Fruit fly (Drosophila melanogaster) whole organism, adult: ENCODE results near the gene slf.

Source experiments
- CG11617 ChIP-seq: fragments of 200-800 bp; sonication (Bioruptor generic); optimal IDR thresholded peaks from 2 replicates; lab custom pipeline; 2017; ENCODE audit warnings: mild to moderate bottlenecking, missing biosample characterization, missing genetic modification reagents, missing genetic modification characterization
- CG12768 ChIP-seq: fragments of 200-800 bp; sonication (Bioruptor generic); optimal IDR thresholded peaks from 2 replicates; lab custom pipeline; 2017; ENCODE audit warnings: missing biosample characterization, missing genetic modification characterization, mild to moderate bottlenecking, moderate library complexity, missing genetic modification reagents
- CG14711 ChIP-seq: fragments of 200-800 bp; sonication (Bioruptor generic); optimal IDR thresholded peaks from 2 replicates; lab custom pipeline; 2018; ENCODE audit warnings: missing biosample characterization, mild to moderate bottlenecking, missing genetic modification characterization, moderate library complexity
- CG1620 ChIP-seq: fragments of 200-800 bp; sonication (Bioruptor generic); optimal IDR thresholded peaks from 2 replicates; lab custom pipeline; 2016; ENCODE audit warnings: missing biosample characterization, missing genetic modification characterization
- CG33017 ChIP-seq: fragments of 200-800 bp; sonication (Bioruptor generic); optimal IDR thresholded peaks from 2 replicates; lab custom pipeline; 2018; ENCODE audit warnings: missing biosample characterization, mild to moderate bottlenecking, missing genetic modification characterization, moderate library complexity
- CG5204 ChIP-seq: fragments of 200-800 bp; sonication (Bioruptor generic); optimal IDR thresholded peaks from 2 replicates; lab custom pipeline; 2016; ENCODE audit warnings: missing biosample characterization, missing genetic modification characterization
- CG7045 ChIP-seq: fragments of 200-800 bp; sonication (Bioruptor generic); optimal IDR thresholded peaks from 2 replicates; lab custom pipeline; 2017; ENCODE audit warnings: missing biosample characterization, mild to moderate bottlenecking, missing genetic modification characterization
- CG7101 ChIP-seq: fragments of 200-800 bp; sonication (Bioruptor generic); optimal IDR thresholded peaks from 2 replicates; lab custom pipeline; 2018; ENCODE audit warnings: missing biosample characterization, mild to moderate bottlenecking, missing genetic modification characterization, moderate library complexity
- Clk ChIP-seq: fragments of 200-800 bp; sonication (Bioruptor generic); optimal IDR thresholded peaks from 2 replicates; lab custom pipeline; 2017; ENCODE audit warnings: missing biosample characterization, missing genetic modification characterization
- Crg-1 ChIP-seq: fragments of 200-800 bp; sonication (Bioruptor generic); optimal IDR thresholded peaks from 2 replicates; lab custom pipeline; 2016; ENCODE audit warnings: missing biosample characterization, missing genetic modification characterization
- Hr96 ChIP-seq: fragments of 200-800 bp; sonication (Bioruptor generic); optimal IDR thresholded peaks from 2 replicates; lab custom pipeline; 2016; ENCODE audit warnings: missing biosample characterization, missing genetic modification characterization
- Mnt ChIP-seq: fragments of 200-800 bp; sonication (Bioruptor generic); optimal IDR thresholded peaks from 2 replicates; lab custom pipeline; 2016; ENCODE audit warnings: missing biosample characterization, mild to moderate bottlenecking, missing genetic modification characterization
- bab1 ChIP-seq: fragments of 200-800 bp; sonication (Bioruptor generic); optimal IDR thresholded peaks from 3 replicates; lab custom pipeline; 2019; ENCODE audit warnings: missing biosample characterization, mild to moderate bottlenecking, missing genetic modification characterization, moderate library complexity
- cic ChIP-seq: fragments of 200-800 bp; sonication (Bioruptor generic); optimal IDR thresholded peaks from 2 replicates; lab custom pipeline; 2017; ENCODE audit warnings: missing biosample characterization, mild to moderate bottlenecking, missing genetic modification characterization, moderate library complexity
- cnc ChIP-seq, 2 experiments: fragments of >200 bp; optimal IDR thresholded peaks; 2 replicates each; lab custom pipeline; 2017
- kay ChIP-seq: fragments of 200-800 bp; sonication (Bioruptor generic); peaks from one replicate; lab custom pipeline; 2016; ENCODE audit warnings: missing biosample characterization, missing genetic modification characterization, borderline replicate concordance
- ovo ChIP-seq: fragments of 200-800 bp; sonication (Bioruptor generic); optimal IDR thresholded peaks from 2 replicates; lab custom pipeline; 2016; ENCODE audit warnings: missing biosample characterization, missing genetic modification characterization
- pad ChIP-seq: fragments of 200-800 bp; sonication (Bioruptor generic); optimal IDR thresholded peaks from 3 replicates; lab custom pipeline; 2017; ENCODE audit warnings: missing biosample characterization, missing genetic modification characterization, mild to moderate bottlenecking, moderate library complexity, missing genetic modification reagents
- tj ChIP-seq: fragments of 200-800 bp; sonication (Bioruptor generic); optimal IDR thresholded peaks from 3 replicates; lab custom pipeline; 2017; ENCODE audit warnings: missing biosample characterization, mild to moderate bottlenecking, missing genetic modification characterization, moderate library complexity
- toe ChIP-seq: fragments of 200-800 bp; sonication (Bioruptor generic); optimal IDR thresholded peaks from 2 replicates; lab custom pipeline; 2016; ENCODE audit warnings: missing biosample characterization, missing genetic modification characterization

slf gene

dm6 chr2L:4801705-4802216, at the start of gene slf:
Gene slf, minus strand, starts transcription at chr2L:4801923.
- TF ChIP-seq cnc (optimal IDR thresholded peaks at IDR 0.05; lab: Kevin White, UChicago), result no peak
- TF ChIP-seq kay (GFP tag; lab: Kevin White, UChicago), result no peak
- TF ChIP-seq Clk (GFP tag; lab: Kevin White, UChicago), result no peak
- TF ChIP-seq bab1 (GFP tag; lab: Kevin White, UChicago), result no peak
- no peak for TF ChIP-seq toe (GFP tag; lab: Kevin White, UChicago)
- TF ChIP-seq Hr96 (GFP tag; lab: Kevin White, UChicago), result no peak
- no peak for TF ChIP-seq CG14711
- TF ChIP-seq CG1620 (GFP tag; lab: Kevin White, UChicago), result no peak
- no peak for TF ChIP-seq CG11617 (GFP tag; lab: Kevin White, UChicago)
- no peak for TF ChIP-seq Mnt (GFP tag; lab: Kevin White, UChicago)
- no peak for TF ChIP-seq ovo (GFP tag; lab: Kevin White, UChicago)
- TF ChIP-seq CG7101 (tag; lab: Kevin White, UChicago), result no peak
- TF ChIP-seq CG5204, result no peak
- no peak for TF ChIP-seq CG33017
- TF ChIP-seq pad (GFP tag; lab: Kevin White, UChicago), result no peak
- TF ChIP-seq Crg-1, result no peak
- TF ChIP-seq cic (GFP tag; lab: Kevin White, UChicago), result no peak

dm6 chr2L:4850356-4850755, 48.6 kb upstream of the slf start, which contains the start of the genes mRpS2 and Mon1:
Gene mRpS2, minus strand, starts transcription at chr2L:4850419.
Gene Mon1, plus strand, starts transcription at chr2L:4850641.
- peak; percentile 98 for TF ChIP-seq CG7101 (tag; lab: Kevin White, UChicago)
- TF ChIP-seq kay (GFP tag; lab: Kevin White, UChicago), result no peak
- peak; percentile 94 for TF ChIP-seq bab1 (GFP tag; lab: Kevin White, UChicago)
- peak; percentile 38 for TF ChIP-seq cic (GFP tag; lab: Kevin White, UChicago)
- TF ChIP-seq CG7045, result peak; percentile 93
- peak; percentile 89 for TF ChIP-seq toe (GFP tag; lab: Kevin White, UChicago)
- peak; percentile 81 for TF ChIP-seq Mnt (GFP tag; lab: Kevin White, UChicago)
- peak; percentile 93 for TF ChIP-seq Crg-1
- TF ChIP-seq ovo (GFP tag; lab: Kevin White, UChicago), result peak; percentile 72
- TF ChIP-seq CG1620 (GFP tag; lab: Kevin White, UChicago), result peak; percentile 87
- peak; percentile 80 for TF ChIP-seq CG5204
- peak; percentile 92 for TF ChIP-seq CG11617 (GFP tag; lab: Kevin White, UChicago)
- TF ChIP-seq CG14711, result peak; percentile 97
- no peak for TF ChIP-seq cnc (optimal IDR thresholded peaks at IDR 0.05; lab: Kevin White, UChicago)
- peak; percentile 86 for TF ChIP-seq Clk (GFP tag; lab: Kevin White, UChicago)
- TF ChIP-seq CG33017, result peak; percentile 97
- TF ChIP-seq tj (GFP tag; lab: Kevin White, UChicago), result peak; percentile 68
- TF ChIP-seq pad (GFP tag; lab: Kevin White, UChicago), result peak; percentile 87
- TF ChIP-seq CG12768 (GFP tag; lab: Kevin White, UChicago), result peak; percentile 96
- TF ChIP-seq Hr96 (GFP tag; lab: Kevin White, UChicago), result peak; percentile 72

DNA sequence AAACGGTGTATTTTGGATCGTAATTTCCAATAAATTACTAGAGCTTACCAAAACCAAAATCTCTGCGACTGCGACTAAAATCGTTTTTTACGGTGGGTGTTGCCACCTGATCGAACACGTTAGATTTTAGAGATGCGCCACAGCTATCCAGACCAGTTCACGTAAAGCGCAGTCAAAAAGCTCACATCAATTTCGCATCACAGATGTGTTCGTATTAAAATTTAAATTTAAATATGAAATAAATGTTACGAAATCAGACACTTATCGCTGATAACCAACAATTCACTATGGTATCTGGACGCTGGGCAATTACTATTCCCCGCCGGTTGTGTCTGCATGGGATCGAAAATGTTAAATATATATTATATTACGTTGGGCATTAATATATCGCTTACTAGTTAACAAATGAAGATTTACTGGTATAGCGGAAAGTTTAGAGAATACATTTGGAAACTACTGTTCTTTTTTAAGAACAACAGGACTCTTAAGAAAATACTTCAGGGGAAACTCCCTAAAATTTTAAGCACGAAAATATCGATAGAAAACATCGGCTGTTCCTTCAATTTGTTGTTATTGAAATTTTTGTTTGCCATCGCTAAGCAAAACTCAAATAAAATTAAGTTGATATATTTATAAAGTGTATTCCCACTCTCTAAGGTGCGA, 45.6 kb upstream of the slf start, which contains the start of the genes mxt and CG11927:
Gene mxt (minus strand): TSS at position 105 of the 663 bp plus-strand sequence.
Gene CG11927 (plus strand): TSS at position 576 of the 663 bp plus-strand sequence.
- TF ChIP-seq CG33017 (no peak), CG1620 (GFP tag; lab: Kevin White, UChicago) (peak; percentile 53), kay (GFP tag; lab: Kevin White, UChicago) (no peak), Crg-1 (peak; percentile 29), ovo (GFP tag; lab: Kevin White, UChicago) (peak; percentile 42), Clk (GFP tag; lab: Kevin White, UChicago) (no peak), CG14711 (peak; percentile 12), toe (GFP tag; lab: Kevin White, UChicago) (no peak), CG7045 (no peak), bab1 (GFP tag; lab: Kevin White, UChicago) (no peak), cnc (optimal IDR thresholded peaks at IDR 0.05; lab: Kevin White, UChicago) (no peak), CG12768 (GFP tag; lab: Kevin White, UChicago) (no peak), Mnt (GFP tag; lab: Kevin White, UChicago) (peak; percentile 28), CG5204 (no peak), Hr96 (GFP tag; lab: Kevin White, UChicago) (no peak), cic (GFP tag; lab: Kevin White, UChicago) (no peak), CG11617 (GFP tag; lab: Kevin White, UChicago) (peak; percentile 47), pad (GFP tag; lab: Kevin White, UChicago) (peak; percentile 33), CG7101 (tag; lab: Kevin White, UChicago) (peak; percentile 27), tj (GFP tag; lab: Kevin White, UChicago) (peak; percentile 3)

- TF ChIP-seq CG12768 (GFP tag; lab: Kevin White, UChicago) (peak; percentile 36), kay (GFP tag; lab: Kevin White, UChicago) (no peak)
Measured at dm6 chr2L:4846629-4847125, 45.0 kb upstream of the slf start.

- TF ChIP-seq Clk (GFP tag; lab: Kevin White, UChicago) (no peak), CG12768 (GFP tag; lab: Kevin White, UChicago) (peak; percentile 17), Crg-1 (peak; percentile 7), CG7045 (peak; percentile 20)
Measured at dm6 chr2L:4838494-4839320, 37.0 kb upstream of the slf start.
